Worm (Caenorhabditis elegans) whole organism, L4 larva: ENCODE results near the gene ssq-3.

Experiments
- Y5F2A.4 ChIP-seq: fragments of 200-800 bp; sonication (Bioruptor generic); optimal IDR thresholded peaks from 2 replicates; lab custom pipeline; 2018; ENCODE audit warnings: mild to moderate bottlenecking, missing genetic modification characterization, missing compliant biosample characterization
- hif-1 ChIP-seq, 2 experiments: sonication (generic microtip); optimal IDR thresholded peaks; 2 replicates each; lab custom pipeline; 2016 to 2017; ENCODE audit warnings: missing compliant biosample characterization in 2 of 2, missing genetic modification characterization in 2 of 2, missing genetic modification reagents in 2 of 2, missing genotype in 2 of 2, mild to moderate bottlenecking in 1 of 2
- nhr-237 ChIP-seq: sonication (generic microtip); optimal IDR thresholded peaks from 2 replicates; lab custom pipeline; 2017; ENCODE audit warnings: missing biosample characterization, missing genetic modification characterization
- zip-2 ChIP-seq: fragments of 150-350 bp; optimal IDR thresholded peaks from 2 replicates; lab custom pipeline; 2014; ENCODE audit warnings: missing biosample characterization, missing genetic modification characterization

ce11 chrIV:7072110-7072509 lies 39.3 kb upstream of the ssq-3 start, which contains the start of gene srg-48:
- TF ChIP-seq Y5F2A.4 (GFP tag; lab: Kevin White, UChicago) (no peak), zip-2 (no peak), nhr-237 (tag; lab: Kevin White, UChicago) (no peak), hif-1 (tag; optimal IDR thresholded peaks at IDR 0.05; lab: Kevin White, UChicago) (no peak)
